Worm (Caenorhabditis elegans): ENCODE results near the gene F21C10.10.

The F21C10.10 gene

DNA sequence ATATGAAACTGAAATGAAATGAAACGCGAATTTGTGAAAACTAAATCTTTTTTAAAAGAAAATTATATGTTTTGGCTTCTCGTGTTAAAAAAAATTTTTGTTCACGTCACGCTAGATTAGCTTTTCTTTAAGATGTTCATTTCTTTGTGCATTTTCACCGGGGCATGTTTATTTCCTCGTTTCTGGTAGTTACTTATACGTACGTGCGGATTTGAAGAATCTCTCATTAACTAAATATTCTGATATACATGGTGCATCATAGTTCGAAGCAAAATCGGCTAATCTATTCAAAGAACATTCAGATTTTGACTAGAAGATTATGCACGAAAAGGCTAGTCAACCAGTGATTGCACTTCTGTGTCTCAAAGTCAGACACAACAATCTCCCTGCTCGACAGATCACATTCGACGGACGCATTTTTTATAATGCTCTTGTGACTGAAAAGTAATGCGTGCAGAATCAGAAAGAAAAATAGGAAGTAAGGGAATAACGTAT is 48.5 kb upstream of the F21C10.10 start, which contains the start of gene C25E10.17:
TSS of gene C25E10.17 (minus strand) at position 51 of the 495 bp plus-strand sequence.
- TF ChIP-seq nhr-11 (tag; optimal IDR thresholded peaks at IDR 0.05) (peak; percentile 23), lin-15B (tag; optimal IDR thresholded peaks at IDR 0.05) (no peak)

DNA sequence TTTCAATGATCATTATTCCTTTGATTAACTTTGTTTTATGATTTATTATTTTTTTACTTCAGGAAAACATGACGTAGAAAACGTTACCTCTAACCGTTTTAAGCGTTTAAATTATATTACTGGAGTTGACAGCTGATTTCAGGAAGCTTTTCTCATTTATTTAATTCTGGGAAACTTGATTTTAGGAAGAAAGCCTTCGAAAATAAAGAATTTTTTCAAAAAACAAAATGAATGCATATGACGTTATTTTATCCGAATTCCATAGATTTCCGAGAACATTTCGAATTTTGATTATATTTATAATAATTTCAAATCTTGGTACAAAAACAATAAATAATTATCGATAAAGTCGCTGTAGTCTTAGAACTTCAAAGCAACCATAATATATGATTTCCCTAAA is 46.8 kb upstream of the F21C10.10 start:
- no peak for TF ChIP-seq fkh-2 (tag; optimal IDR thresholded peaks at IDR 0.05)
- TF ChIP-seq ZK546.5 (tag; optimal IDR thresholded peaks at IDR 0.05): no peak
- no peak for TF ChIP-seq unc-39 (tag; optimal IDR thresholded peaks at IDR 0.05)
- TF ChIP-seq hmg-11 (tag; optimal IDR thresholded peaks at IDR 0.05): no peak
- TF ChIP-seq mml-1 (tag; optimal IDR thresholded peaks at IDR 0.05): no peak
- no peak for TF ChIP-seq egl-5 (tag; optimal IDR thresholded peaks at IDR 0.05)
- TF ChIP-seq sea-2 (GFP tag; optimal IDR thresholded peaks at IDR 0.05): no peak
- TF ChIP-seq ama-1 (optimal IDR thresholded peaks at IDR 0.05): no peak
- no peak for TF ChIP-seq ztf-11 (tag; optimal IDR thresholded peaks at IDR 0.05)
- TF ChIP-seq aly-2 (tag; optimal IDR thresholded peaks at IDR 0.05): no peak
- TF ChIP-seq fkh-10 (GFP tag; optimal IDR thresholded peaks at IDR 0.05): no peak
- no peak for TF ChIP-seq ztf-4 (tag; optimal IDR thresholded peaks at IDR 0.05)
- TF ChIP-seq daf-12 (tag; optimal IDR thresholded peaks at IDR 0.05): no peak
- no peak for TF ChIP-seq R02D3.7 (tag; optimal IDR thresholded peaks at IDR 0.05)
- no peak for TF ChIP-seq mdl-1 (tag; optimal IDR thresholded peaks at IDR 0.05)
- TF ChIP-seq pqm-1 (tag; optimal IDR thresholded peaks at IDR 0.05): no peak
- no peak for TF ChIP-seq ceh-28 (tag; optimal IDR thresholded peaks at IDR 0.05)

- TF ChIP-seq R02D3.7 (tag; optimal IDR thresholded peaks at IDR 0.05) (no peak), nhr-67 (tag; optimal IDR thresholded peaks at IDR 0.05) (no peak), nhr-28 (tag; optimal IDR thresholded peaks at IDR 0.05) (no peak), tbx-2 (tag; optimal IDR thresholded peaks at IDR 0.05) (no peak), ztf-11 (tag; optimal IDR thresholded peaks at IDR 0.05) (no peak), elt-2 (tag; optimal IDR thresholded peaks at IDR 0.05) (no peak), ceh-28 (tag; optimal IDR thresholded peaks at IDR 0.05) (no peak), eor-1 (tag; optimal IDR thresholded peaks at IDR 0.05) (no peak), ama-1 (optimal IDR thresholded peaks at IDR 0.05) (no peak)
Measured at ce11 chrV:9051100-9051499, 45.0 kb upstream of the F21C10.10 start, which contains the start of gene C25E10.7. TSS of gene C25E10.7 (minus strand) at chrV:9051200.

ce11 chrV:9053235-9053634 is 42.8 kb upstream of the F21C10.10 start:
- TF ChIP-seq eor-1 (tag; optimal IDR thresholded peaks at IDR 0.05) (no peak), nhr-77 (tag; optimal IDR thresholded peaks at IDR 0.05) (no peak), egl-5 (tag; optimal IDR thresholded peaks at IDR 0.05) (no peak)

- TF ChIP-seq pqm-1 (tag; optimal IDR thresholded peaks at IDR 0.05): no peak
- no peak for TF ChIP-seq nhr-23 (tag; optimal IDR thresholded peaks at IDR 0.05)
- no peak for TF ChIP-seq R02D3.7 (tag; optimal IDR thresholded peaks at IDR 0.05)
- no peak for TF ChIP-seq skn-1 (tag; optimal IDR thresholded peaks at IDR 0.05)
- TF ChIP-seq lin-39 (tag; optimal IDR thresholded peaks at IDR 0.05): no peak
- TF ChIP-seq nhr-11 (tag; optimal IDR thresholded peaks at IDR 0.05): no peak
- no peak for TF ChIP-seq nhr-237 (tag; optimal IDR thresholded peaks at IDR 0.05)
- TF ChIP-seq elt-3 (tag; optimal IDR thresholded peaks at IDR 0.05): no peak
- no peak for TF ChIP-seq ceh-16 (tag; optimal IDR thresholded peaks at IDR 0.05)
- TF ChIP-seq elt-2 (tag; optimal IDR thresholded peaks at IDR 0.05): no peak
- no peak for TF ChIP-seq ceh-9 (tag; optimal IDR thresholded peaks at IDR 0.05)
- TF ChIP-seq hmg-11 (tag; optimal IDR thresholded peaks at IDR 0.05): no peak
- no peak for TF ChIP-seq eor-1 (tag; optimal IDR thresholded peaks at IDR 0.05)
- no peak for TF ChIP-seq fos-1 (tag; optimal IDR thresholded peaks at IDR 0.05)
- no peak for TF ChIP-seq nhr-77 (tag; optimal IDR thresholded peaks at IDR 0.05)
- no peak for TF ChIP-seq ZK546.5 (tag; optimal IDR thresholded peaks at IDR 0.05)
- no peak for TF ChIP-seq ztf-11 (tag; optimal IDR thresholded peaks at IDR 0.05)
- no peak for TF ChIP-seq unc-39 (tag; optimal IDR thresholded peaks at IDR 0.05)
- TF ChIP-seq ztf-4 (tag; optimal IDR thresholded peaks at IDR 0.05): no peak
- no peak for TF ChIP-seq jun-1 (tag; optimal IDR thresholded peaks at IDR 0.05)
Measured at ce11 chrV:9053969-9054368, 42.1 kb upstream of the F21C10.10 start, which contains the start of gene C25E10.8. TSS of gene C25E10.8 (minus strand) at chrV:9054069.
